Fruit fly (Drosophila melanogaster) whole organism, embryonic: ENCODE results near the gene CG12723.

Experiments used
- ATbp ChIP-seq: fragments of 200-800 bp; sonication (Bioruptor generic); optimal IDR thresholded peaks from 2 replicates; lab custom pipeline; 2017; ENCODE audit warnings: missing biosample characterization, mild to moderate bottlenecking, missing genetic modification characterization, missing genetic modification reagents
- Ada2b ChIP-seq: fragments of 200-800 bp; sonication (Bioruptor generic); IDR thresholded peaks from 2 replicates; pipeline ENCODE4 v1.3.6; 2022; ENCODE audit warnings: missing biosample characterization, missing genetic modification characterization
- Adf1 ChIP-seq: fragments of 200-800 bp; sonication (Bioruptor generic); IDR thresholded peaks from 2 replicates; pipeline ENCODE4 v1.3.6; 2022; ENCODE audit warnings: missing biosample characterization, missing genetic modification characterization
- Aef1 ChIP-seq: fragments of 200-800 bp; sonication (Bioruptor generic); IDR thresholded peaks from 3 replicates; pipeline ENCODE4 v1.3.6; 2022; ENCODE audit warnings: missing biosample characterization, missing genetic modification characterization
- BEAF-32 ChIP-seq: fragments of 200-800 bp; sonication (Bioruptor generic); optimal IDR thresholded peaks from 3 replicates; lab custom pipeline; 2017; ENCODE audit warnings: missing biosample characterization, missing genetic modification characterization, mild to moderate bottlenecking, moderate library complexity, missing genetic modification reagents
- CG1024 ChIP-seq: fragments of 200-800 bp; sonication (Bioruptor generic); IDR thresholded peaks from 2 replicates; pipeline ENCODE4 v1.3.6; 2022; ENCODE audit warnings: missing biosample characterization, missing genetic modification characterization
- CG10543 ChIP-seq: fragments of 200-800 bp; sonication (Bioruptor generic); optimal IDR thresholded peaks from 3 replicates; lab custom pipeline; 2017; ENCODE audit warnings: missing biosample characterization, mild to moderate bottlenecking, missing genetic modification characterization, moderate library complexity
- CG11560 ChIP-seq: fragments of 200-800 bp; sonication (Bioruptor generic); IDR thresholded peaks from 3 replicates; pipeline ENCODE4 v1.3.6; 2022; ENCODE audit warnings: missing biosample characterization, missing genetic modification characterization
- CG12391 ChIP-seq: fragments of 200-800 bp; sonication (Bioruptor generic); optimal IDR thresholded peaks from 3 replicates; lab custom pipeline; 2018; ENCODE audit warnings: missing biosample characterization, mild to moderate bottlenecking, missing genetic modification characterization, moderate library complexity
- CG12769 ChIP-seq: fragments of 200-800 bp; sonication (Bioruptor generic); optimal IDR thresholded peaks from 2 replicates; lab custom pipeline; 2019; ENCODE audit warnings: missing biosample characterization, mild to moderate bottlenecking, missing genetic modification characterization, moderate library complexity
- CG15269 ChIP-seq: fragments of 200-800 bp; sonication (Bioruptor generic); optimal IDR thresholded peaks from 2 replicates; lab custom pipeline; 2018; ENCODE audit warnings: missing biosample characterization, mild to moderate bottlenecking, missing genetic modification characterization, moderate library complexity
- CG17612 ChIP-seq: fragments of 200-800 bp; sonication (Bioruptor generic); IDR thresholded peaks from 2 replicates; pipeline ENCODE4 v1.3.6; 2022; ENCODE audit warnings: missing biosample characterization, missing genetic modification characterization
- CG17802 ChIP-seq: fragments of 200-800 bp; sonication (Bioruptor generic); optimal IDR thresholded peaks from 2 replicates; lab custom pipeline; 2018; ENCODE audit warnings: missing biosample characterization, mild to moderate bottlenecking, missing genetic modification characterization, moderate library complexity
- CG34224 ChIP-seq: fragments of 200-800 bp; sonication (Bioruptor generic); IDR thresholded peaks from 3 replicates; pipeline ENCODE4 v1.3.6; 2022; ENCODE audit warnings: missing biosample characterization, missing genetic modification characterization; ENCODE audit not compliant: partially characterized antibody
- CG3726 ChIP-seq: fragments of 200-800 bp; sonication (Bioruptor generic); IDR thresholded peaks from 3 replicates; pipeline ENCODE4, ENCODE4 v1.3.6; 2022; ENCODE audit warnings: missing biosample characterization, missing genetic modification characterization
- CG4282 ChIP-seq: fragments of 200-800 bp; sonication (Bioruptor generic); optimal IDR thresholded peaks from 2 replicates; lab custom pipeline; 2016; ENCODE audit warnings: missing biosample characterization, missing genetic modification characterization
- CG4730 ChIP-seq: fragments of 200-800 bp; sonication (Bioruptor generic); IDR thresholded peaks from 2 replicates; pipeline ENCODE4 v1.3.6; 2022; ENCODE audit warnings: missing biosample characterization, missing genetic modification characterization
- CG5953 ChIP-seq: fragments of 200-800 bp; sonication (Bioruptor generic); IDR thresholded peaks from 2 replicates; pipeline ENCODE4 v1.3.6; 2022; ENCODE audit warnings: missing biosample characterization, missing genetic modification characterization
- CG7372 ChIP-seq: fragments of 200-800 bp; sonication (Bioruptor generic); IDR thresholded peaks from 2 replicates; pipeline ENCODE4 v1.3.6; 2022; ENCODE audit warnings: missing biosample characterization, missing genetic modification characterization
- CG7928 ChIP-seq: fragments of 200-800 bp; sonication (Bioruptor generic); optimal IDR thresholded peaks from 2 replicates; lab custom pipeline; 2017; ENCODE audit warnings: missing biosample characterization, mild to moderate bottlenecking, missing genetic modification characterization
- CG9437 ChIP-seq: fragments of 200-800 bp; sonication (Bioruptor generic); optimal IDR thresholded peaks from 2 replicates; lab custom pipeline; 2018; ENCODE audit warnings: missing biosample characterization, mild to moderate bottlenecking, missing genetic modification characterization
- Dek ChIP-seq: fragments of 200-800 bp; sonication (Bioruptor generic); optimal IDR thresholded peaks from 3 replicates; lab custom pipeline; 2019; ENCODE audit warnings: missing biosample characterization, mild to moderate bottlenecking, missing genetic modification characterization, moderate library complexity
- E2f2 ChIP-seq: fragments of 200-800 bp; sonication (Bioruptor generic); IDR thresholded peaks from 2 replicates; pipeline ENCODE4 v1.3.6; 2022; ENCODE audit warnings: missing biosample characterization, missing genetic modification characterization
- H15 ChIP-seq: fragments of 200-800 bp; sonication (Bioruptor generic); IDR thresholded peaks from 3 replicates; pipeline ENCODE4 v1.3.6; 2022; ENCODE audit warnings: missing biosample characterization, missing genetic modification characterization
- HmgD ChIP-seq: fragments of 200-800 bp; sonication (Bioruptor generic); optimal IDR thresholded peaks from 3 replicates; lab custom pipeline; 2016; ENCODE audit warnings: missing biosample characterization, missing genetic modification characterization
- Hr78 ChIP-seq, 2 experiments: fragments of 200-800 bp in 1 of 2; fragments of >200 bp in 1 of 2; sonication (Bioruptor generic) in 1 of 2; optimal IDR thresholded peaks; 2 replicates each; lab custom pipeline; 2017 to 2019; ENCODE audit warnings: missing biosample characterization in 2 of 2, missing genetic modification characterization in 2 of 2, mild to moderate bottlenecking in 1 of 2, moderate library complexity in 1 of 2
- Jarid2 ChIP-seq: fragments of 200-800 bp; sonication (Bioruptor generic); optimal IDR thresholded peaks from 3 replicates; lab custom pipeline; 2017; ENCODE audit warnings: mild to moderate bottlenecking, missing biosample characterization, missing genetic modification reagents, missing genetic modification characterization
- MBD-R2 ChIP-seq: fragments of 200-800 bp; sonication (Bioruptor generic); IDR thresholded peaks from 2 replicates; pipeline ENCODE4 v1.3.6; 2022; ENCODE audit warnings: missing biosample characterization, missing genetic modification characterization
- Mes4 ChIP-seq: fragments of 200-800 bp; sonication (Bioruptor generic); optimal IDR thresholded peaks from 2 replicates; lab custom pipeline; 2016; ENCODE audit warnings: missing biosample characterization, missing genetic modification characterization
- Mrtf ChIP-seq: fragments of 200-800 bp; sonication (Bioruptor generic); IDR thresholded peaks from 3 replicates; pipeline ENCODE4 v1.3.6; 2022; ENCODE audit warnings: missing biosample characterization, missing genetic modification characterization
- Oaz ChIP-seq: fragments of 200-800 bp; sonication (Bioruptor generic); IDR thresholded peaks from 2 replicates; pipeline ENCODE4 v1.3.6; 2022; ENCODE audit warnings: missing biosample characterization, missing genetic modification characterization
- Rfx ChIP-seq: fragments of 200-800 bp; sonication (Bioruptor generic); IDR thresholded peaks from 2 replicates; pipeline ENCODE4 v1.3.6; 2022; ENCODE audit warnings: missing biosample characterization, missing genetic modification characterization
- az2 ChIP-seq: fragments of 200-800 bp; sonication (Bioruptor generic); optimal IDR thresholded peaks from 3 replicates; lab custom pipeline; 2016; ENCODE audit warnings: missing biosample characterization, missing genetic modification characterization
- cad ChIP-seq: fragments of >200 bp; optimal IDR thresholded peaks from 2 replicates; lab custom pipeline; 2017; ENCODE audit warnings: missing biosample characterization, missing genetic modification characterization
- chif ChIP-seq, 2 experiments: fragments of 200-800 bp; sonication (Bioruptor generic); optimal IDR thresholded peaks; 3 replicates each; lab custom pipeline; 2016; ENCODE audit warnings: missing biosample characterization in 2 of 2, missing genetic modification characterization in 2 of 2
- dmrt11E ChIP-seq: fragments of 200-800 bp; sonication (Bioruptor generic); optimal IDR thresholded peaks from 3 replicates; lab custom pipeline; 2018; ENCODE audit warnings: missing biosample characterization, mild to moderate bottlenecking, missing genetic modification characterization, moderate library complexity
- emc ChIP-seq: fragments of 200-800 bp; sonication (Bioruptor generic); optimal IDR thresholded peaks from 2 replicates; lab custom pipeline; 2016; ENCODE audit warnings: missing biosample characterization, missing genetic modification characterization
- eve ChIP-seq, 2 experiments: fragments of >200 bp; optimal IDR thresholded peaks; 2 replicates each; lab custom pipeline; 2017; ENCODE audit warnings: missing biosample characterization in 2 of 2, missing genetic modification characterization in 2 of 2
- ham ChIP-seq: fragments of 200-800 bp; sonication (Bioruptor generic); IDR thresholded peaks from 2 replicates; pipeline ENCODE4 v1.3.6; 2022; ENCODE audit warnings: missing biosample characterization, missing genetic modification characterization
- jigr1 ChIP-seq: fragments of 200-800 bp; sonication (Bioruptor generic); IDR thresholded peaks from 3 replicates; pipeline ENCODE4 v1.3.6; 2022; ENCODE audit warnings: missing biosample characterization, missing genetic modification characterization
- jing ChIP-seq: fragments of 200-800 bp; sonication (Bioruptor generic); optimal IDR thresholded peaks from 2 replicates; lab custom pipeline; 2018; ENCODE audit warnings: missing biosample characterization, mild to moderate bottlenecking, missing genetic modification characterization
- lab ChIP-seq: fragments of 200-800 bp; sonication (Bioruptor generic); optimal IDR thresholded peaks from 3 replicates; lab custom pipeline; 2017; ENCODE audit warnings: missing biosample characterization, missing genetic modification characterization, mild to moderate bottlenecking, moderate library complexity, missing genetic modification reagents
- luna ChIP-seq: fragments of 200-800 bp; sonication (Bioruptor generic); optimal IDR thresholded peaks from 2 replicates; lab custom pipeline; 2016; ENCODE audit warnings: missing biosample characterization, missing genetic modification characterization
- nmo ChIP-seq: fragments of 200-800 bp; sonication (Bioruptor generic); optimal IDR thresholded peaks from 2 replicates; lab custom pipeline; 2018; ENCODE audit warnings: missing biosample characterization, mild to moderate bottlenecking, missing genetic modification characterization, moderate library complexity
- sens-2 ChIP-seq: fragments of 200-800 bp; sonication (Bioruptor generic); IDR thresholded peaks from 2 replicates; pipeline ENCODE4 v1.3.6; 2022; ENCODE audit warnings: missing biosample characterization, missing genetic modification characterization
- shn ChIP-seq: fragments of 200-800 bp; sonication (Bioruptor generic); optimal IDR thresholded peaks from 3 replicates; lab custom pipeline; 2016; ENCODE audit warnings: missing biosample characterization, missing genetic modification characterization
- slp2 ChIP-seq: fragments of 200-800 bp; sonication (Bioruptor generic); optimal IDR thresholded peaks from 2 replicates; lab custom pipeline; 2016; ENCODE audit warnings: missing biosample characterization, missing genetic modification characterization
- tio ChIP-seq: fragments of 200-800 bp; sonication (Bioruptor generic); optimal IDR thresholded peaks from 2 replicates; lab custom pipeline; 2017; ENCODE audit warnings: missing biosample characterization, missing genetic modification characterization, inconsistent platforms
- toy ChIP-seq: fragments of 200-800 bp; sonication (Bioruptor generic); IDR thresholded peaks from 2 replicates; pipeline ENCODE4 v1.3.6; 2022; ENCODE audit warnings: missing biosample characterization, missing genetic modification characterization
- unpg ChIP-seq: fragments of 200-800 bp; sonication (Bioruptor generic); optimal IDR thresholded peaks from 3 replicates; lab custom pipeline; 2018; ENCODE audit warnings: missing biosample characterization, mild to moderate bottlenecking, missing genetic modification characterization, moderate library complexity
- zen2 ChIP-seq: fragments of 200-800 bp; sonication (Bioruptor generic); IDR thresholded peaks from 3 replicates; pipeline ENCODE4 v1.3.6; 2022; ENCODE audit warnings: missing biosample characterization, missing genetic modification characterization; ENCODE audit not compliant: partially characterized antibody

The CG12723 gene

DNA sequence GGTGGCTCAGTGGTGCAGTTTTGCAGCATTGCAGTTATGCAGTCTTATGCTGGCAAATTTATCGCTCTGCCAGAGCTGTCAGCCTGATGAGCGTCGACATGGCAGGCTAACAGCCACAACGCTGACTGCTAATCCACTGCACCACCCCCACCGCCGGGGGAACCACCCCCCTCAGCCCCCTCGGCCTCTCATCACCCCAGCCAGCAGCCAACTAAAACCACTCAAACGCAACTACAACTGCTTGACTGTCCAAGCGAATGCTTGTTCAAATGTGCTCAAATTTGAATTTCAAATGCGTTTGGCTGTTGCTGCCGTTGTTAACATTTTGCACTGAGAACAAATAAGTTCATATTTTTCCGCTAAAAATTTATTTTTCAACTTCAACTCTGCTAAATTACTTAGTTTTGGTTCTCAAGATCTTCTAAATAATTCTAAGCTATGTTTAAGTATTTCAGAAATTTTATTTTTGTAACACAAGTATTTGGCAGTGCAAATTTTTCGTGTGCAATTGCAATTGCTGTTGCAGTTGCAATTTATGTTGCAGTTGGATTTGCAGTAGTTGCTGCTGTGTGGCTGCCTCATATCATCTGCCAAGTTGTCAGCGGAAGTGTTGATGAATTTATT lies 46.7 kb upstream of the CG12723 start (continued):
- peak; percentile 23 for TF ChIP-seq nmo (GFP tag; lab: Kevin White, UChicago)
- TF ChIP-seq chif (GFP tag; optimal IDR thresholded peaks at IDR 0.05; lab: Kevin White, UChicago) = peak; percentile 4 to 17
- no peak for TF ChIP-seq jigr1 (GFP tag; lab: Robert Waterston, UW)
- TF ChIP-seq emc (GFP tag; lab: Kevin White, UChicago) = no peak
- TF ChIP-seq ATbp (GFP tag; lab: Kevin White, UChicago) = no peak
- no peak for TF ChIP-seq Oaz (GFP tag; lab: Robert Waterston, UW)
- no peak for TF ChIP-seq zen2 (GFP tag; lab: Robert Waterston, UW)
- TF ChIP-seq CG11560 = no peak
- 0 out of 2 replicates have a peak, but pooled peaks have one; percentile 14 for TF ChIP-seq CG5953 (GFP tag; lab: Robert Waterston, UW)
- TF ChIP-seq shn (GFP tag; lab: Kevin White, UChicago) = no peak
- TF ChIP-seq lab = no peak
- no peak for TF ChIP-seq slp2 (GFP tag; lab: Kevin White, UChicago)
- peak; percentile 4 for TF ChIP-seq az2 (GFP tag; lab: Kevin White, UChicago)
- no peak for TF ChIP-seq CG4730 (GFP tag; lab: Robert Waterston, UW)
- no peak for TF ChIP-seq CG7372 (GFP tag; lab: Robert Waterston, UW)
- TF ChIP-seq unpg (GFP tag; lab: Kevin White, UChicago) = peak; percentile 39
- no peak for TF ChIP-seq Hr78 (GFP tag; optimal IDR thresholded peaks at IDR 0.05; lab: Kevin White, UChicago)
- peak in 1 of 2 experiments; percentile 30 for TF ChIP-seq eve (GFP tag; optimal IDR thresholded peaks at IDR 0.05; lab: Kevin White, UChicago)
- TF ChIP-seq Jarid2 (GFP tag; lab: Kevin White, UChicago) = no peak
- no peak for TF ChIP-seq CG1024 (GFP tag; lab: Robert Waterston, UW)
- no peak for TF ChIP-seq Mes4
- TF ChIP-seq Aef1 (GFP tag; lab: Robert Waterston, UW) = no peak
- TF ChIP-seq tio = no peak
- no peak for TF ChIP-seq BEAF-32 (GFP tag; lab: Kevin White, UChicago)
- no peak for TF ChIP-seq toy (GFP tag; lab: Robert Waterston, UW)
- no peak for TF ChIP-seq H15 (GFP tag; lab: Robert Waterston, UW)
- TF ChIP-seq Mrtf = no peak
- TF ChIP-seq HmgD = no peak
- TF ChIP-seq Rfx (GFP tag; lab: Robert Waterston, UW) = no peak
- no peak for TF ChIP-seq jing
- no peak for TF ChIP-seq CG34224 (GFP tag; lab: Robert Waterston, UW)
- TF ChIP-seq ham (GFP tag; lab: Robert Waterston, UW) = no peak
- no peak for TF ChIP-seq Ada2b (GFP tag; lab: Robert Waterston, UW)
- TF ChIP-seq sens-2 = no peak
- no peak for TF ChIP-seq CG15269 (tag; lab: Kevin White, UChicago)
- TF ChIP-seq CG3726 (GFP tag; lab: Robert Waterston, UW) = no peak
- no peak for TF ChIP-seq CG9437 (GFP tag; lab: Kevin White, UChicago)
- no peak for TF ChIP-seq E2f2 (GFP tag; lab: Robert Waterston, UW)
- TF ChIP-seq dmrt11E (tag; lab: Kevin White, UChicago) = no peak
- TF ChIP-seq CG7928 (GFP tag; lab: Kevin White, UChicago) = no peak
- no peak for TF ChIP-seq cad
- TF ChIP-seq CG10543 (GFP tag; lab: Kevin White, UChicago) = no peak
- TF ChIP-seq Adf1 (GFP tag; lab: Robert Waterston, UW) = no peak
- TF ChIP-seq CG12769 (tag; lab: Kevin White, UChicago) = no peak
- TF ChIP-seq MBD-R2 (GFP tag; lab: Robert Waterston, UW) = no peak
- TF ChIP-seq CG4282 (GFP tag; lab: Kevin White, UChicago) = no peak
- TF ChIP-seq CG17802 (tag; lab: Kevin White, UChicago) = no peak
- TF ChIP-seq Dek = no peak
- TF ChIP-seq luna (GFP tag; lab: Kevin White, UChicago) = no peak
- TF ChIP-seq CG17612 (GFP tag; lab: Robert Waterston, UW) = no peak
- TF ChIP-seq CG12391 (tag; lab: Kevin White, UChicago) = peak; percentile 25
